Fruit fly (Drosophila melanogaster): Measurements from ENCODE around the gene mRpL15.

mRpL15 gene

dm6 chr3L:20452813-20453682 is 17.0 kb upstream of the mRpL15 start, which contains the start of gene CG5199:
CG5199 (minus strand) TSS chr3L:20452864.
- TF ChIP-seq toe (GFP tag; optimal IDR thresholded peaks at IDR 0.05), result peak; percentile 53
- no peak for TF ChIP-seq kay (GFP tag; ENCODE audit: borderline replicate concordance)
- TF ChIP-seq CG11617 (GFP tag; optimal IDR thresholded peaks at IDR 0.05), result peak; percentile 72
- TF ChIP-seq Crg-1 (GFP tag; optimal IDR thresholded peaks at IDR 0.05), result peak; percentile 14
- TF ChIP-seq bab1 (GFP tag; optimal IDR thresholded peaks at IDR 0.05), result no peak
- peak; percentile 60 for TF ChIP-seq CG14711 (tag; optimal IDR thresholded peaks at IDR 0.05)
- no peak for TF ChIP-seq Clk (GFP tag; optimal IDR thresholded peaks at IDR 0.05)
- peak; percentile 83 for TF ChIP-seq Mnt (GFP tag; optimal IDR thresholded peaks at IDR 0.05)
- peak; percentile 13 for TF ChIP-seq CG33017 (tag; optimal IDR thresholded peaks at IDR 0.05)
- no peak for TF ChIP-seq cnc (optimal IDR thresholded peaks at IDR 0.05)
- TF ChIP-seq CG7101 (tag; optimal IDR thresholded peaks at IDR 0.05), result peak; percentile 71
- peak; percentile 56 for TF ChIP-seq CG12768 (GFP tag; optimal IDR thresholded peaks at IDR 0.05)
- no peak for TF ChIP-seq cic (GFP tag; optimal IDR thresholded peaks at IDR 0.05)
- TF ChIP-seq Hr96 (GFP tag; optimal IDR thresholded peaks at IDR 0.05), result no peak
- peak; percentile 55 for TF ChIP-seq CG7045 (GFP tag; optimal IDR thresholded peaks at IDR 0.05)
- TF ChIP-seq pad (GFP tag; optimal IDR thresholded peaks at IDR 0.05), result peak; percentile 49
- peak; percentile 26 for TF ChIP-seq CG5204 (GFP tag; optimal IDR thresholded peaks at IDR 0.05)
- no peak for TF ChIP-seq CG1620 (GFP tag; optimal IDR thresholded peaks at IDR 0.05)
- peak; percentile 28 for TF ChIP-seq tj (GFP tag; optimal IDR thresholded peaks at IDR 0.05)
- TF ChIP-seq ovo (GFP tag; optimal IDR thresholded peaks at IDR 0.05), result peak; percentile 34

DNA sequence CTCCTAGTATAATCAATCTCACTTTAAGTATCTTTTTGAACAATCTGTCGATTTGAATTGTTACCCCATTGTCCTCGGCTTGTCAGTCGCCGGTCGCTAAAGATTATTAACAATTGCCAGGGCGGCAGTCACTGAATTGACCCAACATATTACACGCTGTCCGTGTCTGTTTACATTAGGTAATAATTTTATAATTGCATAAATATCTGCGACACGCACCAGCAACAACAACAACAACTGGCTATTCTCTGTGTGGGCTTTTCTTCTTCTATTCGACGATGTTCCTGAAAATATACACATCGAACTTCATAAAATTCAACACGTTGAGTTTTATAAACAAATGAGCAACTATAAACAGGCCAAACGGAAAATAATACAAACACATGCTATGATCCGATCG is 12.8 kb upstream of the mRpL15 start:
- TF ChIP-seq CG5204 (GFP tag; optimal IDR thresholded peaks at IDR 0.05) (no peak), CG7101 (tag; optimal IDR thresholded peaks at IDR 0.05) (no peak), bab1 (GFP tag; optimal IDR thresholded peaks at IDR 0.05) (no peak)

DNA sequence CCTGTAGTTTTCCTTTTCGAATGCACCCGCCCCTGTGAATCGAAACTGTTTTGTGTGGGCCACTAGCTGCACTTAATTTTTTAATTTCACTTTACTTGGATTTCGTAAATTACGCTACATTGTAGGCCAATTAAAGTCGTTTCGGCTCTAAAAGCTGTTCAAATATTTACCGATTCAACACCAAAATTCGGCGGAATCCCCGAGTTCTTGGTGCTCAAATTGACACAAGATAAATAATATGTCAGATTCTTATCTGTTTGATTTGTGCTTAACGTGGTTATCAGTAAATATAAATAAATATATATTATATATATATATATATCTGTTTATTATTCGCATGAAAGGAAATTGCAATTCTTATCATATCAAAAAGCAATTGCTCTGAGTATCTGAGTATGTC is 11.9 kb upstream of the mRpL15 start:
- TF ChIP-seq tj (GFP tag; optimal IDR thresholded peaks at IDR 0.05) (no peak), CG7101 (tag; optimal IDR thresholded peaks at IDR 0.05) (peak; percentile 35), CG14711 (tag; optimal IDR thresholded peaks at IDR 0.05) (peak; percentile 17), CG11617 (GFP tag; optimal IDR thresholded peaks at IDR 0.05) (peak; percentile 4), CG12768 (GFP tag; optimal IDR thresholded peaks at IDR 0.05) (peak; percentile 4), pad (GFP tag; optimal IDR thresholded peaks at IDR 0.05) (no peak), cic (GFP tag; optimal IDR thresholded peaks at IDR 0.05) (no peak)

dm6 chr3L:20447337-20447736 is 11.3 kb upstream of the mRpL15 start:
- TF ChIP-seq CG7045 (GFP tag; optimal IDR thresholded peaks at IDR 0.05) (no peak), cic (GFP tag; optimal IDR thresholded peaks at IDR 0.05) (no peak), tj (GFP tag; optimal IDR thresholded peaks at IDR 0.05) (no peak), kay (GFP tag; ENCODE audit: borderline replicate concordance) (no peak), CG7101 (tag; optimal IDR thresholded peaks at IDR 0.05) (no peak), CG1620 (GFP tag; optimal IDR thresholded peaks at IDR 0.05) (no peak), cnc (optimal IDR thresholded peaks at IDR 0.05) (no peak), Mnt (GFP tag; optimal IDR thresholded peaks at IDR 0.05) (no peak), Crg-1 (GFP tag; optimal IDR thresholded peaks at IDR 0.05) (no peak), CG11617 (GFP tag; optimal IDR thresholded peaks at IDR 0.05) (no peak), CG14711 (tag; optimal IDR thresholded peaks at IDR 0.05) (no peak), bab1 (GFP tag; optimal IDR thresholded peaks at IDR 0.05) (no peak), Clk (GFP tag; optimal IDR thresholded peaks at IDR 0.05) (no peak), ovo (GFP tag; optimal IDR thresholded peaks at IDR 0.05) (no peak), CG33017 (tag; optimal IDR thresholded peaks at IDR 0.05) (no peak), CG5204 (GFP tag; optimal IDR thresholded peaks at IDR 0.05) (no peak)

- TF ChIP-seq Mnt (GFP tag; optimal IDR thresholded peaks at IDR 0.05) (peak; percentile 34), cic (GFP tag; optimal IDR thresholded peaks at IDR 0.05) (peak; percentile 36), toe (GFP tag; optimal IDR thresholded peaks at IDR 0.05) (no peak)
These were observed 10.0 kb upstream of the mRpL15 start for dm6 chr3L:20446030-20446429.

- TF ChIP-seq CG7101 (tag; optimal IDR thresholded peaks at IDR 0.05) (peak; percentile 90), Crg-1 (GFP tag; optimal IDR thresholded peaks at IDR 0.05) (peak; percentile 3), ovo (GFP tag; optimal IDR thresholded peaks at IDR 0.05) (no peak), cic (GFP tag; optimal IDR thresholded peaks at IDR 0.05) (peak; percentile 9), cnc (optimal IDR thresholded peaks at IDR 0.05) (no peak), toe (GFP tag; optimal IDR thresholded peaks at IDR 0.05) (peak; percentile 8), CG12768 (GFP tag; optimal IDR thresholded peaks at IDR 0.05) (peak; percentile 91), Mnt (GFP tag; optimal IDR thresholded peaks at IDR 0.05) (peak; percentile 57), pad (GFP tag; optimal IDR thresholded peaks at IDR 0.05) (peak; percentile 41), CG33017 (tag; optimal IDR thresholded peaks at IDR 0.05) (peak; percentile 89), tj (GFP tag; optimal IDR thresholded peaks at IDR 0.05) (peak; percentile 41), bab1 (GFP tag; optimal IDR thresholded peaks at IDR 0.05) (peak; percentile 68), kay (GFP tag; ENCODE audit: borderline replicate concordance) (peak; percentile 86), CG11617 (GFP tag; optimal IDR thresholded peaks at IDR 0.05) (peak; percentile 88), Hr96 (GFP tag; optimal IDR thresholded peaks at IDR 0.05) (peak; percentile 61), Clk (GFP tag; optimal IDR thresholded peaks at IDR 0.05) (peak; percentile 49), CG5204 (GFP tag; optimal IDR thresholded peaks at IDR 0.05) (peak; percentile 32), CG7045 (GFP tag; optimal IDR thresholded peaks at IDR 0.05) (peak; percentile 76), CG14711 (tag; optimal IDR thresholded peaks at IDR 0.05) (peak; percentile 85), CG1620 (GFP tag; optimal IDR thresholded peaks at IDR 0.05) (peak; percentile 18)
These were observed 9.0 kb upstream of the mRpL15 start for dm6 chr3L:20444815-20445519.
